Worm (Caenorhabditis elegans) whole organism, mixed stage, embryonic: ENCODE measurements around the gene hda-5.

Experiments used
- M03D4.4 ChIP-seq: sonication (generic microtip); optimal IDR thresholded peaks from 2 replicates; lab custom pipeline; 2017; ENCODE audit warnings: mild to moderate bottlenecking, missing genetic modification characterization, missing compliant biosample characterization
- bed-3 ChIP-seq: fragments of 200-800 bp; sonication (Bioruptor generic); optimal IDR thresholded peaks from 3 replicates; lab custom pipeline; 2018; ENCODE audit warnings: mild to moderate bottlenecking, missing genetic modification characterization, moderate library complexity, missing compliant biosample characterization
- blmp-1 ChIP-seq: fragments of 150-350 bp; optimal IDR thresholded peaks from 2 replicates; lab custom pipeline; 2014; ENCODE audit warnings: missing biosample characterization, missing genetic modification characterization
- ceh-39 ChIP-seq: fragments of 150-350 bp; optimal IDR thresholded peaks from 2 replicates; lab custom pipeline; 2014; ENCODE audit warnings: missing biosample characterization, missing genetic modification characterization
- ceh-43 ChIP-seq: fragments of 200-800 bp; sonication (Bioruptor generic); optimal IDR thresholded peaks from 2 replicates; lab custom pipeline; 2018; ENCODE audit warnings: mild to moderate bottlenecking, missing genetic modification characterization, moderate library complexity, missing compliant biosample characterization
- ceh-83 ChIP-seq: fragments of 200-800 bp; sonication (Bioruptor generic); optimal IDR thresholded peaks from 2 replicates; lab custom pipeline; 2018; ENCODE audit warnings: mild to moderate bottlenecking, missing genetic modification characterization, missing compliant biosample characterization
- ces-1 ChIP-seq: fragments of 150-350 bp; optimal IDR thresholded peaks from 2 replicates; lab custom pipeline; 2014; ENCODE audit warnings: missing biosample characterization, missing genetic modification reagents, missing genetic modification characterization
- cnd-1 ChIP-seq: fragments of 200-800 bp; sonication (Bioruptor generic); optimal IDR thresholded peaks from 2 replicates; lab custom pipeline; 2018; ENCODE audit warnings: mild to moderate bottlenecking, missing genetic modification characterization, missing compliant biosample characterization
- drap-1 ChIP-seq: fragments of 200-800 bp; sonication (Bioruptor generic); optimal IDR thresholded peaks from 3 replicates; lab custom pipeline; 2018; ENCODE audit warnings: mild to moderate bottlenecking, missing genetic modification characterization, missing compliant biosample characterization
- elt-1 ChIP-seq: sonication (generic microtip); optimal IDR thresholded peaks from 2 replicates; lab custom pipeline; 2017; ENCODE audit warnings: missing genetic modification characterization, mild to moderate bottlenecking, missing compliant biosample characterization, antibody characterized with exemption, moderate library complexity, borderline replicate concordance; ENCODE audit not compliant: insufficient read depth
- elt-3 ChIP-seq: fragments of 150-350 bp; optimal IDR thresholded peaks from 2 replicates; lab custom pipeline; 2014; ENCODE audit warnings: missing biosample characterization, missing genetic modification characterization
- flh-1 ChIP-seq: fragments of 200-800 bp; sonication (Bioruptor generic); optimal IDR thresholded peaks from 2 replicates; lab custom pipeline; 2018; ENCODE audit warnings: mild to moderate bottlenecking, missing genetic modification characterization, moderate library complexity, missing compliant biosample characterization
- ham-2 ChIP-seq: fragments of 200-800 bp; sonication (Bioruptor generic); optimal IDR thresholded peaks from 2 replicates; lab custom pipeline; 2018; ENCODE audit warnings: mild to moderate bottlenecking, missing genetic modification characterization, missing compliant biosample characterization
- hlh-1 ChIP-seq: fragments of 150-350 bp; optimal IDR thresholded peaks from 2 replicates; lab custom pipeline; 2014; ENCODE audit warnings: missing biosample characterization, missing genetic modification reagents, missing genetic modification characterization
- lin-13 ChIP-seq: fragments of 150-350 bp; optimal IDR thresholded peaks from 2 replicates; lab custom pipeline; 2014; ENCODE audit warnings: missing biosample characterization, missing genetic modification characterization
- lin-32 ChIP-seq: fragments of 200-800 bp; sonication (Bioruptor generic); optimal IDR thresholded peaks from 2 replicates; lab custom pipeline; 2018; ENCODE audit warnings: mild to moderate bottlenecking, missing genetic modification characterization, missing compliant biosample characterization
- lsy-2 ChIP-seq: fragments of 150-350 bp; optimal IDR thresholded peaks from 2 replicates; lab custom pipeline; 2014; ENCODE audit warnings: missing biosample characterization, missing genetic modification characterization
- mab-5 ChIP-seq: fragments of 150-350 bp; optimal IDR thresholded peaks from 2 replicates; lab custom pipeline; 2014; ENCODE audit warnings: missing biosample characterization, missing genetic modification characterization
- mls-2 ChIP-seq: sonication (generic microtip); optimal IDR thresholded peaks from 2 replicates; lab custom pipeline; 2016; ENCODE audit warnings: mild to moderate bottlenecking, missing genetic modification characterization, moderate library complexity, missing compliant biosample characterization
- nhr-12 ChIP-seq: fragments of 150-350 bp; optimal IDR thresholded peaks from 2 replicates; lab custom pipeline; 2014; ENCODE audit warnings: missing biosample characterization, missing genetic modification characterization
- nhr-2 ChIP-seq: fragments of 150-350 bp; optimal IDR thresholded peaks from 2 replicates; lab custom pipeline; 2014; ENCODE audit warnings: missing biosample characterization, missing genetic modification characterization
- nhr-237 ChIP-seq: fragments of 150-350 bp; optimal IDR thresholded peaks from 2 replicates; lab custom pipeline; 2014; ENCODE audit warnings: missing biosample characterization, missing genetic modification characterization
- nhr-28 ChIP-seq: fragments of 150-350 bp; optimal IDR thresholded peaks from 2 replicates; lab custom pipeline; 2014; ENCODE audit warnings: missing biosample characterization, missing genetic modification characterization
- nhr-76 ChIP-seq: sonication (generic microtip); optimal IDR thresholded peaks from 2 replicates; lab custom pipeline; 2017; ENCODE audit warnings: missing biosample characterization, missing genetic modification characterization
- pha-4 ChIP-seq: fragments of 150-350 bp; optimal IDR thresholded peaks from 2 replicates; lab custom pipeline; 2018; ENCODE audit warnings: missing biosample characterization, missing genetic modification reagents, missing genetic modification characterization
- sem-2 ChIP-seq: fragments of 200-800 bp; sonication (Bioruptor generic); optimal IDR thresholded peaks from 2 replicates; lab custom pipeline; 2018; ENCODE audit warnings: mild to moderate bottlenecking, missing genetic modification characterization, missing compliant biosample characterization
- snpc-4 ChIP-seq: fragments of 150-350 bp; optimal IDR thresholded peaks from 2 replicates; lab custom pipeline; 2014; ENCODE audit warnings: missing biosample characterization, missing genetic modification characterization
- sptf-1 ChIP-seq: sonication (generic microtip); optimal IDR thresholded peaks from 2 replicates; lab custom pipeline; 2017; ENCODE audit warnings: mild to moderate bottlenecking, missing genetic modification characterization, moderate library complexity, missing compliant biosample characterization
- unc-39 ChIP-seq: fragments of 150-350 bp; optimal IDR thresholded peaks from 2 replicates; lab custom pipeline; 2014; ENCODE audit warnings: missing biosample characterization, missing genetic modification characterization
- unc-62 ChIP-seq: fragments of 150-350 bp; optimal IDR thresholded peaks from 2 replicates; lab custom pipeline; 2014; ENCODE audit warnings: missing biosample characterization, missing genetic modification reagents, missing genetic modification characterization

Gene hda-5

DNA sequence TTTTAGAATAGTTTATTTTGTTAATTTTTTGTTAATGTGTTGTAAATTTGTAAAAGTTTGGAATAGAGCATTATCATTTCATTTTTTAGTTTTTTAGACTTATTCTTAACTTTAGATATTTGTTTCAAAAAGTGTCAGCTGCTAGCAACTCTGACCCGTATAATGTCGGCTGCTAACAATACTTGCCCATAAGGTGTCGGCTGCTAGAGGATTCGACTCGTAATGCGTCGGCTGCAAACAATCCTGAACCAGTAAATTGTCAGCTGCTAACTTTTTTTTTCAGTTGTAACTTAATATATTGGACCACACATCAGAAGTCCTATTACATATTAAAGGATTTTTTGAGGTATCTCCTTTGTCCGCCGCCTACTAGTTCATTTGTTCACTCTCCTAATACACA lies 43.9 kb downstream of the hda-5 start:
- no peak for TF ChIP-seq sptf-1 (tag; lab: Kevin White, UChicago)
- no peak for TF ChIP-seq M03D4.4 (tag; lab: Kevin White, UChicago)
- TF ChIP-seq drap-1, result no peak
- TF ChIP-seq cnd-1 (tag; lab: Kevin White, UChicago), result no peak

DNA sequence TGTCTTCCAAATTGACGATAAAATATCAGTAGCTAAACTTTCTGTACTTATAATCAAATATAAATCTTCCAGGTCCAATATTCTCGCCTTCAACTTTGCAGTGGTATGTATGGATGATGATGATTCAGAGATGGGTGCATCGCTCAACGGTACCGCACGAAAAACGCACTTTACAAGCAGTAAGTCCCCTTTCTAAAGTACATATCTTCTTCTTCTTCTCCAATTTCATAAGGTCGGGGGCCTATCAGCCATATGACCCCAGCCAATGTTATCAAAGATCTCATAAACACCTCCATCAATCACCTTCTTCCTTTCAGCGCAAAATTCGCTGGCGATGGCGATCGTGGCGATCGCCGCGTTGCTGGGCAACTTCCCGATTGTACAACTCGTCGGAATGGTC lies 44.6 kb downstream of the hda-5 start:
- TF ChIP-seq lin-32 (GFP tag; lab: Kevin White, UChicago) (no peak), ceh-83 (GFP tag; lab: Kevin White, UChicago) (no peak), nhr-12 (tag; lab: Kevin White, UChicago) (no peak), sem-2 (GFP tag; lab: Kevin White, UChicago) (no peak)

DNA sequence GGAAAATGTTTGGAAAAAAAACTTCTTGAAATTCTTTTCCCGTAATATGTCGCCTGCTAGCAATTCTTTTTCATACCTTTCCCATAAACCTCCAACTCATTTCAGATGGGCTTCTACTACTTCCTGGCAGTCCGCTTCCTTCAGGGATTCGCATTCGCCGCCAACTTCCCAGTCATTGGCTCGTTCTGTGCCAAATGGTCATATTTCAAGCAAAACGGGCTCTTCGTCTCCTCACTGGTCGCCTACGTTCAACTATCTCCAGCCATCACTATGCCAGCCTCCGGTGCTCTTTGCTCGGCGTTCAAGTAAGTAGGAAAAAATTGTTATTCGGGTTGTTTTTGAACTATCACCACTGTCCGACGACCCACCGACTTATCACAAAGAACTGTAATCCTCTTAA lies 45.2 kb downstream of the hda-5 start:
- TF ChIP-seq unc-39 (tag; lab: Kevin White, UChicago) (no peak), nhr-76 (no peak), nhr-2 (tag; lab: Kevin White, UChicago) (no peak), elt-1 (tag; lab: Kevin White, UChicago) (no peak)

DNA sequence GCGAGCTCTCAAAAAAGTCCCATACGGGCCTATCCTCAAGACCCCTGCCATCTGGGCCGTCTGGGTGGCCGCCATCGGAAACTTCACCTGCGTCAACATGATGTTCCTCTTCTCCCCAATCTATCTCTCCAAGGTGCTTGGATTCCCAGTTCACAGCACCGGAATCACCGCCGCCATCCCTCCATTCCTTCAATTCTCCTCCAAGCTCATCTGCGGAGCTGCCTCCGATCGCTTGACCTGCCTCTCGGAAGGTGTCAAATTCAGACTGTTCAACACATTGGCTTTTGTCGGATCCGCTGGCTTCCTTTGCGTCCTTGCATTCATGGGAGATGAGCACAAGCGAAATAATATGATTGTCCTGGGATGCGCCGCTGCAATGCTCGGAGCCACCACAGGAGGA lies 46.1 kb downstream of the hda-5 start:
- TF ChIP-seq mls-2 (no peak), nhr-2 (tag; lab: Kevin White, UChicago) (no peak), nhr-12 (tag; lab: Kevin White, UChicago) (no peak), elt-1 (tag; lab: Kevin White, UChicago) (no peak), hlh-1 (tag; lab: Kevin White, UChicago) (no peak), nhr-28 (tag; lab: Kevin White, UChicago) (no peak), unc-39 (tag; lab: Kevin White, UChicago) (no peak), ceh-43 (GFP tag; lab: Kevin White, UChicago) (no peak), bed-3 (GFP tag; lab: Kevin White, UChicago) (no peak)

DNA sequence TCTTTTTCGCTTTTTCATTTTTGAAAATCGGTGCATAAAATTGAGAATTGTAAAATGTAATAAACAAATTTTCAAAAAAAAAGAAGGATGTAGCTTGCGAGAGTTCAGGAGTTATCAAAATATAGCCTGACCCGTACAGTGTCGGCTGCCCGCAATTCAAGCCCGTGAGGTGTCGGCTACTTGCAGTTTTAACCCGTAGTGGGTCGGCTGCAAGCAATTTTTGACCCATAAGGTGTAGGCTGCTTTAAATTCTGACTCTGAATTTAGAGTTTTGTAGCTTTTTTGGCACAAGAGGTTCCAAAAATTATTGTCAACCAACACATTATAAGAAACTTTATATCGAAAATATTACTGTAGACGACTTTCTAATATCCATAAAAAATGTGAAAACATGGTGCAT lies 47.1 kb downstream of the hda-5 start:
- TF ChIP-seq drap-1, result no peak
- no peak for TF ChIP-seq M03D4.4 (tag; lab: Kevin White, UChicago)
- no peak for TF ChIP-seq unc-62 (GFP tag; lab: Kevin White, UChicago)
- no peak for TF ChIP-seq blmp-1 (tag; lab: Kevin White, UChicago)
- no peak for TF ChIP-seq flh-1 (GFP tag; lab: Kevin White, UChicago)
- TF ChIP-seq bed-3 (GFP tag; lab: Kevin White, UChicago), result no peak
- TF ChIP-seq pha-4 (tag; lab: Kevin White, UChicago), result no peak
- no peak for TF ChIP-seq snpc-4
- TF ChIP-seq unc-39 (tag; lab: Kevin White, UChicago), result no peak
- TF ChIP-seq mab-5, result no peak
- no peak for TF ChIP-seq nhr-237 (tag; lab: Kevin White, UChicago)
- TF ChIP-seq lsy-2 (tag; lab: Kevin White, UChicago), result no peak
- TF ChIP-seq lin-13, result no peak
- TF ChIP-seq nhr-2 (tag; lab: Kevin White, UChicago), result no peak
- no peak for TF ChIP-seq ces-1 (GFP tag; lab: Kevin White, UChicago)
- TF ChIP-seq sem-2 (GFP tag; lab: Kevin White, UChicago), result no peak
- TF ChIP-seq nhr-28 (tag; lab: Kevin White, UChicago), result no peak
- no peak for TF ChIP-seq nhr-76
- TF ChIP-seq ham-2 (GFP tag; lab: Kevin White, UChicago), result no peak
- no peak for TF ChIP-seq elt-3

DNA sequence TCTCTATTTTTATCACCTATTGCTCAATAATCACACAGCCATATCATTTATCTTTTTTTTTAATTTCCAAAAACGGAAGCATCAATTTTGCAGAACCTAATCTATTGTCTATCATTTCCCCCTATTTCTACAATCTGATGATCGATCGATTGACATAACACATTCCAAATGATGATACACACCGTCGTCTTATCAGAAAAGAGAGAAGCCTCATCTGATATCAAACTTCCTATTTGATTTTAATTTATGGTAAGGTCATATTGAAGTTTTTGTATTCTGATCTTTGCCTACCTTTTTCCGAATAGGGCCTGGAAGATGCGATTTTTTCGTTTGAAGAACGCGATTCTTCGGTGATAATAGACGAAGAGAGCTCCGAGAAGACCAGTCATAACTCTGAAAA lies 50.7 kb downstream of the hda-5 start:
- TF ChIP-seq ceh-43 (GFP tag; lab: Kevin White, UChicago) (no peak), drap-1 (no peak), mls-2 (no peak), lsy-2 (tag; lab: Kevin White, UChicago) (no peak), nhr-237 (tag; lab: Kevin White, UChicago) (no peak), unc-39 (tag; lab: Kevin White, UChicago) (no peak), hlh-1 (tag; lab: Kevin White, UChicago) (no peak), cnd-1 (tag; lab: Kevin White, UChicago) (no peak), ceh-83 (GFP tag; lab: Kevin White, UChicago) (no peak), flh-1 (GFP tag; lab: Kevin White, UChicago) (no peak), ham-2 (GFP tag; lab: Kevin White, UChicago) (no peak), ceh-39 (tag; lab: Kevin White, UChicago) (no peak), elt-3 (no peak)
